Worm (Caenorhabditis elegans) whole organism, L2 larva: ENCODE data around the gene Y76A2B.4.

Source experiments
- C34F6.9 ChIP-seq: fragments of 150-350 bp; optimal IDR thresholded peaks from 2 replicates; lab custom pipeline; 2014; ENCODE audit warnings: missing biosample characterization, missing genetic modification characterization
- F13H6.1 ChIP-seq: sonication (generic microtip); optimal IDR thresholded peaks from 2 replicates; lab custom pipeline; 2016; ENCODE audit warnings: missing genetic modification characterization, missing compliant biosample characterization
- R02D3.7 ChIP-seq: fragments of 150-350 bp; optimal IDR thresholded peaks from 2 replicates; lab custom pipeline; 2014; ENCODE audit warnings: missing biosample characterization, missing genetic modification characterization
- Y55F3AM.14 ChIP-seq: fragments of 200-800 bp; sonication (Bioruptor generic); optimal IDR thresholded peaks from 2 replicates; lab custom pipeline; 2018; ENCODE audit warnings: mild to moderate bottlenecking, missing genetic modification characterization, missing compliant biosample characterization
- ZK546.5 ChIP-seq: sonication (generic microtip); optimal IDR thresholded peaks from 2 replicates; lab custom pipeline; 2017; ENCODE audit warnings: missing biosample characterization, missing genetic modification characterization
- alr-1 ChIP-seq: fragments of 150-350 bp; optimal IDR thresholded peaks from 2 replicates; lab custom pipeline; 2014; ENCODE audit warnings: missing biosample characterization, missing genetic modification characterization
- aly-2 ChIP-seq: fragments of 150-350 bp; optimal IDR thresholded peaks from 2 replicates; lab custom pipeline; 2014; ENCODE audit warnings: missing biosample characterization, missing genetic modification characterization
- ama-1 ChIP-seq: fragments of 150-350 bp; optimal IDR thresholded peaks from 2 replicates; lab custom pipeline; 2018; ENCODE audit warnings: inconsistent platforms
- blmp-1 ChIP-seq: sonication (generic microtip); optimal IDR thresholded peaks from 2 replicates; lab custom pipeline; 2017; ENCODE audit warnings: missing genetic modification characterization, mild to moderate bottlenecking, missing compliant biosample characterization, antibody characterized with exemption, moderate library complexity; ENCODE audit not compliant: insufficient read depth
- ceh-16 ChIP-seq: fragments of 150-350 bp; optimal IDR thresholded peaks from 2 replicates; lab custom pipeline; 2014; ENCODE audit warnings: missing biosample characterization, missing genetic modification characterization
- ceh-82 ChIP-seq: fragments of 150-350 bp; optimal IDR thresholded peaks from 2 replicates; lab custom pipeline; 2014; ENCODE audit warnings: missing biosample characterization, missing genetic modification characterization
- crh-2 ChIP-seq: sonication (generic microtip); optimal IDR thresholded peaks from 2 replicates; lab custom pipeline; 2017; ENCODE audit warnings: missing biosample characterization, missing genetic modification characterization
- dmd-4 ChIP-seq: sonication (generic microtip); optimal IDR thresholded peaks from 2 replicates; lab custom pipeline; 2017; ENCODE audit warnings: missing biosample characterization, missing genetic modification characterization
- egl-27 ChIP-seq: sonication (generic microtip); optimal IDR thresholded peaks from 3 replicates; lab custom pipeline; 2017; ENCODE audit warnings: missing biosample characterization, missing genetic modification reagents, missing genetic modification characterization
- elt-1 ChIP-seq: fragments of 150-350 bp; optimal IDR thresholded peaks from 2 replicates; lab custom pipeline; 2014; ENCODE audit warnings: missing biosample characterization, missing genetic modification characterization
- elt-3 ChIP-seq: sonication (generic microtip); optimal IDR thresholded peaks from 2 replicates; lab custom pipeline; 2017; ENCODE audit warnings: missing biosample characterization, missing genetic modification characterization
- fos-1 ChIP-seq: fragments of 150-350 bp; optimal IDR thresholded peaks from 2 replicates; lab custom pipeline; 2014; ENCODE audit warnings: missing biosample characterization, missing genetic modification characterization
- gmeb-1 ChIP-seq: fragments of 150-350 bp; optimal IDR thresholded peaks from 2 replicates; lab custom pipeline; 2014; ENCODE audit warnings: missing biosample characterization, missing genetic modification characterization
- lin-11 ChIP-seq: fragments of 150-350 bp; sonication (generic microtip); optimal IDR thresholded peaks from 2 replicates; lab custom pipeline; 2014; ENCODE audit warnings: missing biosample characterization, missing genetic modification characterization, inconsistent platforms, mixed read lengths
- lin-13 ChIP-seq: fragments of 150-350 bp; optimal IDR thresholded peaks from 2 replicates; lab custom pipeline; 2014; ENCODE audit warnings: missing biosample characterization, missing genetic modification reagents, missing genetic modification characterization
- lin-39 ChIP-seq: fragments of 150-350 bp; optimal IDR thresholded peaks from 2 replicates; lab custom pipeline; 2014; ENCODE audit warnings: missing biosample characterization, missing genetic modification reagents, missing genetic modification characterization
- lsy-2 ChIP-seq, 2 experiments: fragments of 150-350 bp in 1 of 2; sonication (generic microtip) in 1 of 2; optimal IDR thresholded peaks; 2 replicates each; lab custom pipeline; 2014 to 2017; ENCODE audit warnings: missing biosample characterization in 2 of 2, missing genetic modification characterization in 2 of 2
- mab-5 ChIP-seq: fragments of 150-350 bp; optimal IDR thresholded peaks from 2 replicates; lab custom pipeline; 2014; ENCODE audit warnings: missing biosample characterization, missing genetic modification characterization
- mbf-1 ChIP-seq: sonication (generic microtip); optimal IDR thresholded peaks from 2 replicates; lab custom pipeline; 2017; ENCODE audit warnings: missing biosample characterization, missing genetic modification characterization
- mdl-1 ChIP-seq, 2 experiments: fragments of 150-350 bp in 1 of 2; sonication (generic microtip) in 1 of 2; optimal IDR thresholded peaks; 2 replicates each; lab custom pipeline; 2017; ENCODE audit warnings: missing biosample characterization in 2 of 2, missing genetic modification characterization in 2 of 2
- nhr-10 ChIP-seq: sonication (generic microtip); optimal IDR thresholded peaks from 2 replicates; lab custom pipeline; 2017; ENCODE audit warnings: missing biosample characterization, missing genetic modification characterization
- nhr-11 ChIP-seq: fragments of 150-350 bp; optimal IDR thresholded peaks from 2 replicates; lab custom pipeline; 2014; ENCODE audit warnings: missing biosample characterization, missing genetic modification characterization
- nhr-12 ChIP-seq: fragments of 150-350 bp; optimal IDR thresholded peaks from 2 replicates; lab custom pipeline; 2014; ENCODE audit warnings: missing biosample characterization, missing genetic modification characterization
- nhr-129 ChIP-seq: fragments of 150-350 bp; optimal IDR thresholded peaks from 2 replicates; lab custom pipeline; 2014; ENCODE audit warnings: missing biosample characterization, missing genetic modification characterization
- nhr-21 ChIP-seq: fragments of 150-350 bp; optimal IDR thresholded peaks from 2 replicates; lab custom pipeline; 2014; ENCODE audit warnings: missing biosample characterization, missing genetic modification characterization
- nhr-23 ChIP-seq: fragments of 150-350 bp; optimal IDR thresholded peaks from 2 replicates; lab custom pipeline; 2014; ENCODE audit warnings: missing biosample characterization, missing genetic modification reagents, missing genetic modification characterization
- nhr-237 ChIP-seq: fragments of 150-350 bp; optimal IDR thresholded peaks from 2 replicates; lab custom pipeline; 2014; ENCODE audit warnings: missing biosample characterization, missing genetic modification characterization
- nhr-25 ChIP-seq: fragments of 150-350 bp; sonication (generic microtip); optimal IDR thresholded peaks from 3 replicates; lab custom pipeline; 2014; ENCODE audit warnings: missing biosample characterization, missing genetic modification characterization
- nhr-6 ChIP-seq: fragments of 150-350 bp; optimal IDR thresholded peaks from 2 replicates; lab custom pipeline; 2014; ENCODE audit warnings: missing biosample characterization, missing genetic modification characterization
- nhr-77 ChIP-seq: fragments of 150-350 bp; optimal IDR thresholded peaks from 2 replicates; lab custom pipeline; 2014; ENCODE audit warnings: missing biosample characterization, missing genetic modification characterization
- peb-1 ChIP-seq: fragments of 150-350 bp; optimal IDR thresholded peaks from 2 replicates; lab custom pipeline; 2014; ENCODE audit warnings: missing biosample characterization, missing genetic modification characterization
- sem-4 ChIP-seq: fragments of 150-350 bp; optimal IDR thresholded peaks from 2 replicates; lab custom pipeline; 2014; ENCODE audit warnings: missing biosample characterization, missing genetic modification reagents, missing genetic modification characterization
- skn-1 ChIP-seq: sonication (generic microtip); optimal IDR thresholded peaks from 2 replicates; lab custom pipeline; 2017; ENCODE audit warnings: missing biosample characterization, missing genetic modification characterization
- sma-3 ChIP-seq: sonication (generic microtip); optimal IDR thresholded peaks from 2 replicates; lab custom pipeline; 2016; ENCODE audit warnings: missing genetic modification reagents, missing genetic modification characterization, missing compliant biosample characterization
- sma-9 ChIP-seq, 2 experiments: fragments of 150-350 bp in 1 of 2; sonication (generic microtip) in 1 of 2; optimal IDR thresholded peaks; 2 replicates each; lab custom pipeline; 2014 to 2016; ENCODE audit warnings: missing genetic modification characterization in 2 of 2, mild to moderate bottlenecking in 1 of 2, missing biosample characterization in 1 of 2, missing compliant biosample characterization in 1 of 2, missing genetic modification reagents in 1 of 2, moderate library complexity in 1 of 2
- snpc-4 ChIP-seq: fragments of 150-350 bp; optimal IDR thresholded peaks from 2 replicates; lab custom pipeline; 2014; ENCODE audit warnings: missing biosample characterization, missing genetic modification characterization
- unc-39 ChIP-seq: fragments of 150-350 bp; optimal IDR thresholded peaks from 2 replicates; lab custom pipeline; 2014; ENCODE audit warnings: missing biosample characterization, missing genetic modification characterization
- unc-55 ChIP-seq: fragments of 150-350 bp; sonication (generic microtip); optimal IDR thresholded peaks from 3 replicates; lab custom pipeline; 2014; ENCODE audit warnings: missing biosample characterization, missing genetic modification reagents, missing genetic modification characterization
- unc-62 ChIP-seq: fragments of 150-350 bp; optimal IDR thresholded peaks from 2 replicates; lab custom pipeline; 2014; ENCODE audit warnings: missing biosample characterization, missing genetic modification reagents, missing genetic modification characterization
- zag-1 ChIP-seq: fragments of 150-350 bp; optimal IDR thresholded peaks from 2 replicates; lab custom pipeline; 2014; ENCODE audit warnings: missing biosample characterization, missing genetic modification characterization
- ztf-1 ChIP-seq: fragments of 200-800 bp; sonication (Bioruptor generic); conservative IDR thresholded peaks from 2 replicates; pipeline ENCODE4 v1.3.6; 2022; ENCODE audit warnings: missing genetic modification characterization, missing compliant biosample characterization
- ztf-11 ChIP-seq: sonication (generic microtip); optimal IDR thresholded peaks from 2 replicates; lab custom pipeline; 2017; ENCODE audit warnings: missing biosample characterization, missing genetic modification characterization
- ztf-4 ChIP-seq: fragments of 150-350 bp; optimal IDR thresholded peaks from 2 replicates; lab custom pipeline; 2014; ENCODE audit warnings: missing biosample characterization, missing genetic modification characterization

Gene Y76A2B.4

ce11 chrIII:13555234-13555633 lies 8.7 kb upstream of the Y76A2B.4 start, which contains the start of gene scav-2:
TSS of gene scav-2 (minus strand) at chrIII:13555334.
- TF ChIP-seq snpc-4 (tag; lab: Kevin White, UChicago) = no peak
- no peak for TF ChIP-seq mdl-1 (tag; optimal IDR thresholded peaks at IDR 0.05; lab: Kevin White, UChicago)
- no peak for TF ChIP-seq nhr-23 (tag; lab: Kevin White, UChicago)
- no peak for TF ChIP-seq F13H6.1 (tag; lab: Kevin White, UChicago)
- no peak for TF ChIP-seq alr-1 (tag; lab: Kevin White, UChicago)
- no peak for TF ChIP-seq R02D3.7 (tag; lab: Kevin White, UChicago)
- no peak for TF ChIP-seq Y55F3AM.14 (GFP tag; lab: Kevin White, UChicago)

ce11 chrIII:13549960-13550359 lies 3.4 kb upstream of the Y76A2B.4 start:
- TF ChIP-seq unc-55 (GFP tag; lab: Kevin White, UChicago) (no peak), lsy-2 (tag; optimal IDR thresholded peaks at IDR 0.05; lab: Kevin White, UChicago) (peak in 1 of 2 experiments; percentile 9), ama-1 (lab: Kevin White, UChicago) (peak; percentile 32), nhr-23 (tag; lab: Kevin White, UChicago) (no peak), nhr-129 (tag; lab: Kevin White, UChicago) (peak; percentile 9)
- TF ChIP-seq, all 48 proteins: peak for 3

- TF ChIP-seq fos-1 (peak; percentile 55), unc-55 (GFP tag; lab: Kevin White, UChicago) (peak; percentile 61), sem-4 (tag; lab: Kevin White, UChicago) (peak; percentile 16), zag-1 (no peak), ztf-11 (tag; lab: Kevin White, UChicago) (no peak), ztf-4 (tag; lab: Kevin White, UChicago) (peak; percentile 32), lin-11 (tag; lab: Kevin White, UChicago) (no peak), ama-1 (lab: Kevin White, UChicago) (peak; percentile 26), mab-5 (tag; lab: Kevin White, UChicago) (no peak), elt-3 (tag; lab: Kevin White, UChicago) (no peak), F13H6.1 (tag; lab: Kevin White, UChicago) (peak; percentile 33), snpc-4 (tag; lab: Kevin White, UChicago) (no peak), dmd-4 (tag; lab: Kevin White, UChicago) (no peak), ztf-1 (GFP tag; lab: Robert Waterston, UW) (no peak), ZK546.5 (tag; lab: Kevin White, UChicago) (no peak), elt-1 (tag; lab: Kevin White, UChicago) (no peak), nhr-129 (tag; lab: Kevin White, UChicago) (peak; percentile 59), lsy-2 (tag; optimal IDR thresholded peaks at IDR 0.05; lab: Kevin White, UChicago) (peak in 1 of 2 experiments; percentile 67), gmeb-1 (tag; lab: Kevin White, UChicago) (peak; percentile 22), skn-1 (tag; lab: Kevin White, UChicago) (no peak), mdl-1 (tag; optimal IDR thresholded peaks at IDR 0.05; lab: Kevin White, UChicago) (no peak), crh-2 (peak; percentile 72), unc-39 (tag; lab: Kevin White, UChicago) (no peak), C34F6.9 (tag; lab: Kevin White, UChicago) (peak; percentile 69), mbf-1 (tag; lab: Kevin White, UChicago) (no peak), nhr-21 (tag; lab: Kevin White, UChicago) (no peak), sma-9 (GFP tag; optimal IDR thresholded peaks at IDR 0.05; lab: Kevin White, UChicago) (peak; percentile 37), sma-9 (tag; optimal IDR thresholded peaks at IDR 0.05; lab: Kevin White, UChicago) (no peak), nhr-12 (no peak), ceh-82 (tag; lab: Kevin White, UChicago) (no peak), nhr-237 (tag; lab: Kevin White, UChicago) (no peak), lin-13 (GFP tag; lab: Kevin White, UChicago) (no peak), egl-27 (tag; lab: Kevin White, UChicago) (no peak), R02D3.7 (tag; lab: Kevin White, UChicago) (no peak), sma-3 (GFP tag; lab: Kevin White, UChicago) (peak; percentile 59), unc-62 (no peak), Y55F3AM.14 (GFP tag; lab: Kevin White, UChicago) (no peak), aly-2 (tag; lab: Kevin White, UChicago) (no peak), nhr-77 (tag; lab: Kevin White, UChicago) (no peak), lin-39 (tag; lab: Kevin White, UChicago) (no peak), peb-1 (tag; lab: Kevin White, UChicago) (no peak), nhr-11 (tag; lab: Kevin White, UChicago) (no peak), nhr-6 (tag; lab: Kevin White, UChicago) (no peak), blmp-1 (peak; percentile 76), nhr-25 (peak; percentile 43), alr-1 (tag; lab: Kevin White, UChicago) (no peak), ceh-16 (tag; lab: Kevin White, UChicago) (no peak), nhr-10 (tag; lab: Kevin White, UChicago) (no peak), nhr-23 (tag; lab: Kevin White, UChicago) (no peak)
Observed at ce11 chrIII:13548982-13549381, 2.4 kb upstream of the Y76A2B.4 start, which contains the start of gene mmad-1. TSS of gene mmad-1 (minus strand) at chrIII:13549005.
